Comparison of ENCODE assay signal across 6 fruit fly cellular contexts in genomic region chr3L:12627703-12628102, dm6.
TF ChIP-seq lines count a peak whose summit lies in the region.

No protein-coding gene starts in this region.

- no peak for TF ChIP-seq CTCF in whole organism, embryonic (GFP tag; optimal IDR thresholded peaks at IDR 0.05; lab: Kevin White, UChicago)

TF ChIP-seq in whole organism, 6 proteins besides CTCF, POLR2A, EP300 and RAD21:
- peak; percentile 44 for TF ChIP-seq CG8478 (optimal IDR thresholded peaks at IDR 0.05; lab: Kevin White, UChicago)
- peak; percentile 42 for TF ChIP-seq Dll (optimal IDR thresholded peaks at IDR 0.05; lab: Kevin White, UChicago)
- TF ChIP-seq EcR (GFP tag; optimal IDR thresholded peaks at IDR 0.05; lab: Kevin White, UChicago): no peak

TF ChIP-seq in whole organism, adult, 20 proteins besides CTCF, POLR2A, EP300 and RAD21:
- TF ChIP-seq pad (GFP tag; optimal IDR thresholded peaks at IDR 0.05; lab: Kevin White, UChicago) (peak; percentile 44), CG7101 (tag; optimal IDR thresholded peaks at IDR 0.05; lab: Kevin White, UChicago) (no peak)

TF ChIP-seq in whole organism, embryonic, 481 proteins besides CTCF, POLR2A, EP300 and RAD21 (continues in another document):
- TF ChIP-seq Doc2 (GFP tag; IDR thresholded peaks at IDR 0.05; lab: Robert Waterston, UW): no peak
- peak in 1 of 2 experiments; percentile 17 for TF ChIP-seq Pdp1 (GFP tag; optimal IDR thresholded peaks at IDR 0.05; lab: Kevin White, UChicago)
- TF ChIP-seq CG10543 (GFP tag; optimal IDR thresholded peaks at IDR 0.05; lab: Kevin White, UChicago): no peak
- TF ChIP-seq zen2 (GFP tag; IDR thresholded peaks at IDR 0.05; lab: Robert Waterston, UW; ENCODE audit: partially characterized antibody): peak; percentile 64; the same call in 2 of the 3 replicates
- peak; percentile 1 for TF ChIP-seq cwo (GFP tag; optimal IDR thresholded peaks at IDR 0.05; lab: Kevin White, UChicago)
- TF ChIP-seq so (GFP tag; IDR thresholded peaks at IDR 0.05; lab: Robert Waterston, UW): 0 out of 3 replicates have a peak, but pooled peaks have one; percentile 31
- TF ChIP-seq Hsf (GFP tag; optimal IDR thresholded peaks at IDR 0.05; lab: Kevin White, UChicago): no peak
- 0 out of 3 replicates have a peak, but pooled peaks have one; percentile 19 for TF ChIP-seq CG6791 (GFP tag; IDR thresholded peaks at IDR 0.05; lab: Robert Waterston, UW; ENCODE audit: partially characterized antibody)
- no peak for TF ChIP-seq CG12071 (GFP tag; optimal IDR thresholded peaks at IDR 0.05; lab: Kevin White, UChicago)
- peak; percentile 77 to 91 for TF ChIP-seq Trl (optimal IDR thresholded peaks at IDR 0.05; lab: Kevin White, UChicago)
- peak; percentile 24 for TF ChIP-seq Trl (GFP tag; optimal IDR thresholded peaks at IDR 0.05; lab: Kevin White, UChicago)
- TF ChIP-seq chn (GFP tag; optimal IDR thresholded peaks at IDR 0.05; lab: Kevin White, UChicago): peak; percentile 52
- no peak for TF ChIP-seq Hr51 (GFP tag; optimal IDR thresholded peaks at IDR 0.05; lab: Kevin White, UChicago)
- no peak for TF ChIP-seq CG17361 (GFP tag; IDR thresholded peaks at IDR 0.05; lab: Robert Waterston, UW)
- peak; percentile 47; the same call in 1 of the 2 replicates for TF ChIP-seq sna (GFP tag; IDR thresholded peaks at IDR 0.05; lab: Robert Waterston, UW; ENCODE audit: partially characterized antibody)
- TF ChIP-seq CG1233 (GFP tag; optimal IDR thresholded peaks at IDR 0.05; lab: Kevin White, UChicago): no peak
- no peak for TF ChIP-seq pan (optimal IDR thresholded peaks at IDR 0.05; lab: Kevin White, UChicago)
- TF ChIP-seq pan (GFP tag; optimal IDR thresholded peaks at IDR 0.05 in 1 of 2, IDR thresholded peaks at IDR 0.05 in 1 of 2): peak in 1 of 2 experiments; percentile 15
- TF ChIP-seq sr (GFP tag; IDR thresholded peaks at IDR 0.05; lab: Robert Waterston, UW): peak; percentile 84
- no peak for TF ChIP-seq sob (GFP tag; IDR thresholded peaks at IDR 0.05; lab: Robert Waterston, UW)

TF ChIP-seq in whole organism, prepupa, 60 proteins besides CTCF, POLR2A, EP300 and RAD21:
- TF ChIP-seq ss (GFP tag; optimal IDR thresholded peaks at IDR 0.05; lab: Kevin White, UChicago): peak; percentile 34 to 61
- no peak for TF ChIP-seq fkh (GFP tag; optimal IDR thresholded peaks at IDR 0.05; lab: Kevin White, UChicago)
- TF ChIP-seq eg (GFP tag; IDR thresholded peaks at IDR 0.05; lab: Robert Waterston, UW): peak; percentile 43; the same call in 1 of the 3 replicates
- TF ChIP-seq pdm3 (GFP tag; optimal IDR thresholded peaks at IDR 0.05; lab: Kevin White, UChicago): no peak
- peak; percentile 72 for TF ChIP-seq svp (GFP tag; lab: Kevin White, UChicago)
- TF ChIP-seq achi (GFP tag; optimal IDR thresholded peaks at IDR 0.05; lab: Kevin White, UChicago): no peak
- TF ChIP-seq CG1621 (tag; optimal IDR thresholded peaks at IDR 0.05; lab: Kevin White, UChicago): peak; percentile 46
- peak; percentile 12 for TF ChIP-seq esn (GFP tag; optimal IDR thresholded peaks at IDR 0.05; lab: Kevin White, UChicago)
- TF ChIP-seq CG3919 (GFP tag; optimal IDR thresholded peaks at IDR 0.05; lab: Kevin White, UChicago): peak; percentile 7
- TF ChIP-seq CG6163 (GFP tag; IDR thresholded peaks at IDR 0.05; lab: Robert Waterston, UW): peak; percentile 50; the same call in 1 of the 3 replicates
- TF ChIP-seq dsx (GFP tag; optimal IDR thresholded peaks at IDR 0.05; lab: Kevin White, UChicago; ENCODE audit: poor library complexity, severe bottlenecking): peak; percentile 33
- peak; percentile 1 for TF ChIP-seq spab (GFP tag; optimal IDR thresholded peaks at IDR 0.05; lab: Kevin White, UChicago)
- no peak for TF ChIP-seq Smox (GFP tag; optimal IDR thresholded peaks at IDR 0.05; lab: Kevin White, UChicago)

TF ChIP-seq in whole organism, pupa, 21 proteins besides CTCF, POLR2A, EP300 and RAD21:
- no peak for TF ChIP-seq CG34367 (tag; optimal IDR thresholded peaks at IDR 0.05; lab: Kevin White, UChicago)
- TF ChIP-seq CG12605 (GFP tag; IDR thresholded peaks at IDR 0.05; lab: Robert Waterston, UW): 0 out of 2 replicates have a peak, but pooled peaks have one; percentile 11
- TF ChIP-seq CG10348 (GFP tag; IDR thresholded peaks at IDR 0.05; lab: Robert Waterston, UW): no peak
- TF ChIP-seq Pif1A (GFP tag; optimal IDR thresholded peaks at IDR 0.05; lab: Kevin White, UChicago): no peak
- peak; percentile 64; the same call in 2 of the 3 replicates for TF ChIP-seq fd96Ca (GFP tag; IDR thresholded peaks at IDR 0.05; lab: Robert Waterston, UW)
- TF ChIP-seq CG17806 (tag; optimal IDR thresholded peaks at IDR 0.05; lab: Kevin White, UChicago): no peak
- no peak for TF ChIP-seq CG8301 (tag; optimal IDR thresholded peaks at IDR 0.05; lab: Kevin White, UChicago)
- TF ChIP-seq CG14655 (GFP tag; optimal IDR thresholded peaks at IDR 0.05; lab: Kevin White, UChicago): no peak
- TF ChIP-seq EcR (GFP tag; optimal IDR thresholded peaks at IDR 0.05; lab: Kevin White, UChicago): no peak
- TF ChIP-seq CG9948 (tag; optimal IDR thresholded peaks at IDR 0.05; lab: Kevin White, UChicago): no peak
- TF ChIP-seq Ets98B (GFP tag; IDR thresholded peaks at IDR 0.05; lab: Robert Waterston, UW): 0 out of 2 replicates have a peak, but pooled peaks have one; percentile 64
- TF ChIP-seq Snoo (tag; optimal IDR thresholded peaks at IDR 0.05; lab: Kevin White, UChicago): no peak
- no peak for TF ChIP-seq CG32121 (GFP tag; IDR thresholded peaks at IDR 0.05; lab: Robert Waterston, UW)
- TF ChIP-seq Pif1B (GFP tag; optimal IDR thresholded peaks at IDR 0.05; lab: Kevin White, UChicago): peak; percentile 16
- no peak for TF ChIP-seq rn (GFP tag; IDR thresholded peaks at IDR 0.05; lab: Robert Waterston, UW)
- TF ChIP-seq CG8159 (tag; optimal IDR thresholded peaks at IDR 0.05; lab: Kevin White, UChicago): no peak
- TF ChIP-seq CG13204 (GFP tag; optimal IDR thresholded peaks at IDR 0.05; lab: Kevin White, UChicago): peak; percentile 21
- no peak for TF ChIP-seq CG15710 (tag; optimal IDR thresholded peaks at IDR 0.05; lab: Kevin White, UChicago)
- TF ChIP-seq CG4496 (GFP tag; IDR thresholded peaks at IDR 0.05; lab: Robert Waterston, UW): peak; percentile 36; the same call in 1 of the 3 replicates
- no peak for TF ChIP-seq gl (tag; optimal IDR thresholded peaks at IDR 0.05; lab: Kevin White, UChicago)
- TF ChIP-seq D1 (tag; optimal IDR thresholded peaks at IDR 0.05; lab: Kevin White, UChicago): no peak

TF ChIP-seq in whole organism, wandering third instar larva, 38 proteins besides CTCF, POLR2A, EP300 and RAD21:
- no peak for TF ChIP-seq jim (GFP tag; optimal IDR thresholded peaks at IDR 0.05; lab: Kevin White, UChicago)
- no peak for TF ChIP-seq dmrt93B (GFP tag; optimal IDR thresholded peaks at IDR 0.05; lab: Kevin White, UChicago)
- TF ChIP-seq foxo (GFP tag; optimal IDR thresholded peaks at IDR 0.05; lab: Kevin White, UChicago): no peak
- no peak for TF ChIP-seq Hnf4 (GFP tag; optimal IDR thresholded peaks at IDR 0.05; lab: Kevin White, UChicago)
- no peak for TF ChIP-seq pan (optimal IDR thresholded peaks at IDR 0.05; lab: Kevin White, UChicago)
- no peak for TF ChIP-seq CrebA (GFP tag; optimal IDR thresholded peaks at IDR 0.05; lab: Kevin White, UChicago; ENCODE audit: borderline replicate concordance)
- no peak for TF ChIP-seq Hr83 (GFP tag; optimal IDR thresholded peaks at IDR 0.05; lab: Kevin White, UChicago; ENCODE audit: poor library complexity, severe bottlenecking)
- no peak for TF ChIP-seq CG9705 (GFP tag; optimal IDR thresholded peaks at IDR 0.05; lab: Kevin White, UChicago)
- TF ChIP-seq Mio (GFP tag; optimal IDR thresholded peaks at IDR 0.05; lab: Kevin White, UChicago): no peak
- TF ChIP-seq HLH106 (tag; optimal IDR thresholded peaks at IDR 0.05; lab: Kevin White, UChicago): no peak
- TF ChIP-seq br (GFP tag; optimal IDR thresholded peaks at IDR 0.05; lab: Kevin White, UChicago): no peak
- TF ChIP-seq Myc (optimal IDR thresholded peaks at IDR 0.05; lab: Kevin White, UChicago): no peak
- TF ChIP-seq Vsx2 (GFP tag; optimal IDR thresholded peaks at IDR 0.05; lab: Kevin White, UChicago; ENCODE audit: partially characterized antibody): peak; percentile 84
- TF ChIP-seq OdsH (GFP tag; optimal IDR thresholded peaks at IDR 0.05; lab: Kevin White, UChicago): no peak
- TF ChIP-seq Dif (GFP tag; optimal IDR thresholded peaks at IDR 0.05; lab: Kevin White, UChicago; ENCODE audit: partially characterized antibody): peak; percentile 92
- no peak for TF ChIP-seq brk (GFP tag; optimal IDR thresholded peaks at IDR 0.05; lab: Kevin White, UChicago)
- no peak for TF ChIP-seq lola (GFP tag; optimal IDR thresholded peaks at IDR 0.05; lab: Kevin White, UChicago)
- TF ChIP-seq psq (GFP tag; optimal IDR thresholded peaks at IDR 0.05; lab: Kevin White, UChicago): peak; percentile 5
- no peak for TF ChIP-seq sv (GFP tag; optimal IDR thresholded peaks at IDR 0.05; lab: Kevin White, UChicago)
- TF ChIP-seq rgr (GFP tag; optimal IDR thresholded peaks at IDR 0.05; lab: Kevin White, UChicago): no peak
- peak; percentile 84 to 91 for TF ChIP-seq dl (GFP tag; optimal IDR thresholded peaks at IDR 0.05; lab: Kevin White, UChicago; ENCODE audit: insufficient read depth in 1 of 2, partially characterized antibody in 2 of 2)
- no peak for TF ChIP-seq N (GFP tag; optimal IDR thresholded peaks at IDR 0.05; lab: Kevin White, UChicago)
- TF ChIP-seq Rel (GFP tag; optimal IDR thresholded peaks at IDR 0.05; lab: Kevin White, UChicago): no peak
- TF ChIP-seq Rel (tag; optimal IDR thresholded peaks at IDR 0.05; lab: Kevin White, UChicago): no peak
- no peak for TF ChIP-seq ey (GFP tag; optimal IDR thresholded peaks at IDR 0.05; lab: Kevin White, UChicago)
- no peak for TF ChIP-seq GATAd (GFP tag; optimal IDR thresholded peaks at IDR 0.05; lab: Kevin White, UChicago)
- no peak for TF ChIP-seq Hr78 (GFP tag; optimal IDR thresholded peaks at IDR 0.05; lab: Kevin White, UChicago)
TF ChIP-seq in whole organism, wandering third instar larva: peak in this region for 4.
